Fruit fly (Drosophila melanogaster) whole organism, embryonic: ENCODE data around the gene CG17140.

Source experiments
- C15 ChIP-seq: fragments of 200-800 bp; sonication (Bioruptor generic); IDR thresholded peaks from 3 replicates; pipeline ENCODE4 v1.3.6; 2022; ENCODE audit warnings: missing biosample characterization, missing genetic modification characterization
- CG10147 ChIP-seq: fragments of 200-800 bp; sonication (Bioruptor generic); optimal IDR thresholded peaks from 2 replicates; lab custom pipeline; 2019; ENCODE audit warnings: missing biosample characterization, mild to moderate bottlenecking, missing genetic modification characterization, moderate library complexity
- CG11696 ChIP-seq: fragments of 200-800 bp; sonication (Bioruptor generic); IDR thresholded peaks from 2 replicates; pipeline ENCODE4 v1.3.6; 2022; ENCODE audit warnings: missing biosample characterization, missing genetic modification characterization
- CG12219 ChIP-seq: fragments of 200-800 bp; sonication (Bioruptor generic); optimal IDR thresholded peaks from 3 replicates; lab custom pipeline; 2018; ENCODE audit warnings: missing biosample characterization, mild to moderate bottlenecking, missing genetic modification characterization
- CG12659 ChIP-seq: fragments of 200-800 bp; sonication (Bioruptor generic); optimal IDR thresholded peaks from 3 replicates; lab custom pipeline; 2017; ENCODE audit warnings: mild to moderate bottlenecking, missing biosample characterization, missing genetic modification reagents, missing genetic modification characterization
- CG12769 ChIP-seq: fragments of 200-800 bp; sonication (Bioruptor generic); optimal IDR thresholded peaks from 2 replicates; lab custom pipeline; 2019; ENCODE audit warnings: missing biosample characterization, mild to moderate bottlenecking, missing genetic modification characterization, moderate library complexity
- CG12942 ChIP-seq: fragments of 200-800 bp; sonication (Bioruptor generic); optimal IDR thresholded peaks from 3 replicates; lab custom pipeline; 2016; ENCODE audit warnings: missing biosample characterization, missing genetic modification characterization
- CG14667 ChIP-seq: fragments of 200-800 bp; sonication (Bioruptor generic); IDR thresholded peaks from 2 replicates; pipeline ENCODE4 v1.3.6; 2022; ENCODE audit warnings: missing biosample characterization, missing genetic modification characterization
- CG14710 ChIP-seq: fragments of 200-800 bp; sonication (Bioruptor generic); optimal IDR thresholded peaks from 3 replicates; lab custom pipeline; 2019; ENCODE audit warnings: missing biosample characterization, mild to moderate bottlenecking, missing genetic modification characterization, moderate library complexity
- CG15073 ChIP-seq: fragments of 200-800 bp; sonication (Bioruptor generic); optimal IDR thresholded peaks from 2 replicates; lab custom pipeline; 2016; ENCODE audit warnings: missing biosample characterization, missing genetic modification characterization
- CG1792 ChIP-seq: fragments of 200-800 bp; sonication (Bioruptor generic); optimal IDR thresholded peaks from 2 replicates; lab custom pipeline; 2016; ENCODE audit warnings: missing biosample characterization, missing genetic modification characterization
- CG18011 ChIP-seq: fragments of 200-800 bp; sonication (Bioruptor generic); optimal IDR thresholded peaks from 2 replicates; lab custom pipeline; 2017; ENCODE audit warnings: missing biosample characterization, missing genetic modification characterization, mild to moderate bottlenecking, moderate library complexity, missing genotype
- CG31365 ChIP-seq: fragments of 200-800 bp; sonication (Bioruptor generic); optimal IDR thresholded peaks from 2 replicates; lab custom pipeline; 2018; ENCODE audit warnings: missing biosample characterization, mild to moderate bottlenecking, missing genetic modification characterization
- CG3163 ChIP-seq: fragments of 200-800 bp; sonication (Bioruptor generic); optimal IDR thresholded peaks from 3 replicates; lab custom pipeline; 2016; ENCODE audit warnings: missing biosample characterization, missing genetic modification characterization
- CG32767 ChIP-seq: fragments of 200-800 bp; sonication (Bioruptor generic); IDR thresholded peaks from 2 replicates; pipeline ENCODE4 v1.3.6; 2022; ENCODE audit warnings: missing biosample characterization, missing genetic modification characterization
- CG3995 ChIP-seq: fragments of 200-800 bp; sonication (Bioruptor generic); optimal IDR thresholded peaks from 3 replicates; lab custom pipeline; 2016; ENCODE audit warnings: missing biosample characterization, missing genetic modification characterization
- CG4360 ChIP-seq: fragments of 200-800 bp; sonication (Bioruptor generic); IDR thresholded peaks from 2 replicates; pipeline ENCODE4 v1.3.6; 2022; ENCODE audit warnings: missing biosample characterization, missing genetic modification characterization
- CG4707 ChIP-seq: fragments of 200-800 bp; sonication (Bioruptor generic); optimal IDR thresholded peaks from 2 replicates; lab custom pipeline; 2018; ENCODE audit warnings: missing biosample characterization, mild to moderate bottlenecking, missing genetic modification characterization, moderate library complexity
- CG4854 ChIP-seq: fragments of 200-800 bp; sonication (Bioruptor generic); optimal IDR thresholded peaks from 2 replicates; lab custom pipeline; 2016; ENCODE audit warnings: missing biosample characterization, missing genetic modification characterization, inconsistent platforms
- CG7372 ChIP-seq: fragments of 200-800 bp; sonication (Bioruptor generic); IDR thresholded peaks from 2 replicates; pipeline ENCODE4 v1.3.6; 2022; ENCODE audit warnings: missing biosample characterization, missing genetic modification characterization
- CG7745 ChIP-seq: fragments of 200-800 bp; sonication (Bioruptor generic); optimal IDR thresholded peaks from 2 replicates; lab custom pipeline; 2018; ENCODE audit warnings: missing biosample characterization, mild to moderate bottlenecking, missing genetic modification characterization, moderate library complexity
- CG9876 ChIP-seq: fragments of 200-800 bp; sonication (Bioruptor generic); optimal IDR thresholded peaks from 2 replicates; lab custom pipeline; 2016; ENCODE audit warnings: missing biosample characterization, missing genetic modification characterization
- Camta ChIP-seq: fragments of 200-800 bp; sonication (Bioruptor generic); optimal IDR thresholded peaks from 2 replicates; lab custom pipeline; 2016; ENCODE audit warnings: missing biosample characterization, missing genetic modification characterization
- Dip3 ChIP-seq: fragments of 200-800 bp; sonication (Bioruptor generic); optimal IDR thresholded peaks from 3 replicates; lab custom pipeline; 2016; ENCODE audit warnings: missing biosample characterization, missing genetic modification characterization
- Dp ChIP-seq: fragments of 200-800 bp; sonication (Bioruptor generic); optimal IDR thresholded peaks from 2 replicates; lab custom pipeline; 2018; ENCODE audit warnings: missing biosample characterization, mild to moderate bottlenecking, missing genetic modification characterization, moderate library complexity
- Drgx ChIP-seq: fragments of 200-800 bp; sonication (Bioruptor generic); IDR thresholded peaks from 2 replicates; pipeline ENCODE4 v1.3.6; 2022; ENCODE audit warnings: missing biosample characterization, missing genetic modification characterization
- Gsc ChIP-seq: fragments of 200-800 bp; sonication (Bioruptor generic); IDR thresholded peaks from 2 replicates; pipeline ENCODE4 v1.3.6; 2022; ENCODE audit warnings: missing biosample characterization, missing genetic modification characterization
- Hr3 ChIP-seq: fragments of 200-800 bp; sonication (Bioruptor generic); optimal IDR thresholded peaks from 3 replicates; lab custom pipeline; 2016; ENCODE audit warnings: missing biosample characterization, missing genetic modification characterization
- Oli ChIP-seq: fragments of 200-800 bp; sonication (Bioruptor generic); optimal IDR thresholded peaks from 2 replicates; lab custom pipeline; 2018; ENCODE audit warnings: missing biosample characterization, mild to moderate bottlenecking, missing genetic modification characterization, moderate library complexity
- PHDP ChIP-seq: fragments of 200-800 bp; sonication (Bioruptor generic); optimal IDR thresholded peaks from 3 replicates; lab custom pipeline; 2018; ENCODE audit warnings: missing biosample characterization, mild to moderate bottlenecking, missing genetic modification characterization, moderate library complexity
- Ravus ChIP-seq: fragments of 200-800 bp; sonication (Bioruptor generic); IDR thresholded peaks from 2 replicates; pipeline ENCODE4 v1.3.6; 2022; ENCODE audit warnings: missing biosample characterization, missing genetic modification characterization
- Sry-δ ChIP-seq: fragments of 200-800 bp; sonication (Bioruptor generic); optimal IDR thresholded peaks from 2 replicates; lab custom pipeline; 2016; ENCODE audit warnings: missing biosample characterization, missing genetic modification characterization
- Ssrp ChIP-seq: fragments of 200-800 bp; sonication (Bioruptor generic); optimal IDR thresholded peaks from 2 replicates; lab custom pipeline; 2018; ENCODE audit warnings: missing biosample characterization, mild to moderate bottlenecking, missing genetic modification characterization, moderate library complexity
- Usf ChIP-seq: fragments of 200-800 bp; sonication (Bioruptor generic); optimal IDR thresholded peaks from 2 replicates; lab custom pipeline; 2017; ENCODE audit warnings: missing genotype, missing biosample characterization, missing genetic modification characterization
- al ChIP-seq: fragments of 200-800 bp; sonication (Bioruptor generic); IDR thresholded peaks from 2 replicates; pipeline ENCODE4 v1.3.6; 2022; ENCODE audit warnings: missing biosample characterization, missing genetic modification characterization
- ase ChIP-seq: fragments of 200-800 bp; sonication (Bioruptor generic); IDR thresholded peaks from 3 replicates; pipeline ENCODE4 v1.3.6; 2022; ENCODE audit warnings: missing biosample characterization, missing genetic modification characterization
- az2 ChIP-seq: fragments of 200-800 bp; sonication (Bioruptor generic); optimal IDR thresholded peaks from 3 replicates; lab custom pipeline; 2016; ENCODE audit warnings: missing biosample characterization, missing genetic modification characterization
- caup ChIP-seq: fragments of 200-800 bp; sonication (Bioruptor generic); optimal IDR thresholded peaks from 3 replicates; lab custom pipeline; 2017; ENCODE audit warnings: missing biosample characterization, mild to moderate bottlenecking, missing genetic modification characterization, moderate library complexity; ENCODE audit not compliant: severe bottlenecking
- chm ChIP-seq: fragments of 200-800 bp; sonication (Bioruptor generic); IDR thresholded peaks from 2 replicates; pipeline ENCODE4 v1.3.6; 2022; ENCODE audit warnings: missing biosample characterization, missing genetic modification characterization
- en ChIP-seq: fragments of 200-800 bp; sonication (Bioruptor generic); optimal IDR thresholded peaks from 2 replicates; lab custom pipeline; 2016; ENCODE audit warnings: missing biosample characterization, missing genetic modification characterization
- hkb ChIP-seq, 2 experiments: fragments of 200-800 bp in 1 of 2; fragments of >200 bp in 1 of 2; sonication (Bioruptor generic) in 1 of 2; IDR thresholded peaks in 1 of 2; optimal IDR thresholded peaks in 1 of 2; 2 replicates each; pipeline versions ENCODE4 v1.3.6 to Lab custom; 2017 to 2022; ENCODE audit warnings: missing biosample characterization in 1 of 2, missing genetic modification characterization in 1 of 2
- lov ChIP-seq, 2 experiments: fragments of 200-800 bp in 1 of 2; fragments of >200 bp in 1 of 2; sonication (Bioruptor generic) in 1 of 2; IDR thresholded peaks in 1 of 2; optimal IDR thresholded peaks in 1 of 2; 2 replicates in 1 of 2; 3 replicates in 1 of 2; pipeline versions ENCODE4 v1.3.6 to Lab custom; 2017 to 2022; ENCODE audit warnings: missing biosample characterization in 1 of 2, missing genetic modification characterization in 1 of 2
- maf-S ChIP-seq: fragments of 200-800 bp; sonication (Bioruptor generic); optimal IDR thresholded peaks from 2 replicates; lab custom pipeline; 2016; ENCODE audit warnings: missing biosample characterization, missing genetic modification characterization
- mam ChIP-seq: fragments of 200-800 bp; sonication (Bioruptor generic); optimal IDR thresholded peaks from 3 replicates; lab custom pipeline; 2016; ENCODE audit warnings: missing biosample characterization, missing genetic modification characterization
- pb ChIP-seq: fragments of 200-800 bp; sonication (Bioruptor generic); optimal IDR thresholded peaks from 3 replicates; lab custom pipeline; 2016; ENCODE audit warnings: missing biosample characterization, missing genetic modification characterization
- repo ChIP-seq: fragments of 200-800 bp; sonication (Bioruptor generic); optimal IDR thresholded peaks from 2 replicates; lab custom pipeline; 2016; ENCODE audit warnings: missing biosample characterization, missing genetic modification characterization
- sr ChIP-seq: fragments of 200-800 bp; sonication (Bioruptor generic); IDR thresholded peaks from 3 replicates; pipeline ENCODE4 v1.3.6; 2022; ENCODE audit warnings: missing biosample characterization, missing genetic modification characterization
- twi ChIP-seq: fragments of 200-800 bp; optimal IDR thresholded peaks from 2 replicates; lab custom pipeline; 2019; ENCODE audit warnings: missing biosample characterization, mild to moderate bottlenecking, missing genetic modification characterization, moderate library complexity
- tx ChIP-seq: fragments of 200-800 bp; sonication (Bioruptor generic); optimal IDR thresholded peaks from 2 replicates; lab custom pipeline; 2016; ENCODE audit warnings: missing biosample characterization, missing genetic modification characterization
- zen2 ChIP-seq: fragments of 200-800 bp; sonication (Bioruptor generic); IDR thresholded peaks from 3 replicates; pipeline ENCODE4 v1.3.6; 2022; ENCODE audit warnings: missing biosample characterization, missing genetic modification characterization; ENCODE audit not compliant: partially characterized antibody

The CG17140 gene

DNA sequence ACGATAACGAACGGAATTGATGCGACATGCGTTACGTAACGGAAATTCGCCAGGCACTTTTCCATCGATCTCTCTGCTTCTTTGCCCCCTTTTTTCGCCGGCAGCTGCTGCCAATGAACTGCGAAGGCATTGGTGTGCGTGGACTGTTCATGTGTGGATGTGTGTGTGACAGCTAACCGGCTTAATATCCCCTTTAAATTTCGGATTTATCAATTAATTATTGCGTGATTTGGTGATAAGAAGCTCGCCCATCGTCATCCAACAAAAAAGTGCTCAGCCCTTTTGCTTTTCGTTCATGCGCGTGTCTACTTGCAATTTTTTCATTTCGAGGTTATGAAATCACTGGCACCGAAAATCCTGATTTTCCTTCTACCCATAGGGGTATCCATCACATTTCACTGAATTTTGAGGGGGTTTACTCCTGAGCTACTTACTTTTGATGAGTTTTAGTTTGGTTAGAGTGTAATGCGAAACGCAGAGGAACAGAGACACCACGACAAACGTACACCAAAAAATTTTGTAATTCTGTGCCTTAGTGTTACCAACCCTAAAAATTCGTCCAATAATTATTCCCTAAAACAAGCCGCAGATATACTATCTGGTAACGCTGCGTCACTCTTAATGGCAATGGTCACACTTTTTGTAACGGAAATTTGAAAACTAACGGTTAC, 5.0 kb upstream of the CG17140 start, which contains the start of gene porin (continued):
- TF ChIP-seq Usf: no peak
- TF ChIP-seq CG9876 (GFP tag; lab: Kevin White, UChicago): no peak
- TF ChIP-seq al (GFP tag; lab: Robert Waterston, UW): no peak
- no peak for TF ChIP-seq Camta (GFP tag; lab: Kevin White, UChicago)
- TF ChIP-seq Gsc (GFP tag; lab: Robert Waterston, UW): no peak
- no peak for TF ChIP-seq C15 (GFP tag; lab: Robert Waterston, UW)
- TF ChIP-seq CG11696: no peak
- TF ChIP-seq CG4707 (GFP tag; lab: Kevin White, UChicago): no peak
- no peak for TF ChIP-seq Ssrp (tag; lab: Kevin White, UChicago)
- TF ChIP-seq CG12659: peak; percentile 51
- TF ChIP-seq hkb (optimal IDR thresholded peaks at IDR 0.05; lab: Kevin White, UChicago): no peak
- no peak for TF ChIP-seq hkb (GFP tag; IDR thresholded peaks at IDR 0.05; lab: Robert Waterston, UW)
- TF ChIP-seq twi (tag; lab: Kevin White, UChicago): no peak
- TF ChIP-seq CG31365: no peak
- no peak for TF ChIP-seq CG3163 (GFP tag; lab: Kevin White, UChicago)
- no peak for TF ChIP-seq Dip3 (GFP tag; lab: Kevin White, UChicago)
- TF ChIP-seq CG1792 (GFP tag; lab: Kevin White, UChicago): no peak
- TF ChIP-seq Oli (tag; lab: Kevin White, UChicago): no peak
- no peak for TF ChIP-seq mam (GFP tag; lab: Kevin White, UChicago)
- TF ChIP-seq Dp (GFP tag; lab: Kevin White, UChicago): peak; percentile 71
- TF ChIP-seq CG14710: peak; percentile 65
- no peak for TF ChIP-seq pb (GFP tag; lab: Kevin White, UChicago)
- TF ChIP-seq CG12942: no peak
- TF ChIP-seq caup (GFP tag; lab: Kevin White, UChicago): no peak
- no peak for TF ChIP-seq CG15073 (GFP tag; lab: Kevin White, UChicago)
- TF ChIP-seq CG3995 (GFP tag; lab: Kevin White, UChicago): peak; percentile 65
- TF ChIP-seq repo (GFP tag; lab: Kevin White, UChicago): no peak
- no peak for TF ChIP-seq ase
- TF ChIP-seq CG4360: no peak
- no peak for TF ChIP-seq CG7372 (GFP tag; lab: Robert Waterston, UW)
- peak; percentile 50 for TF ChIP-seq Sry-δ (GFP tag; lab: Kevin White, UChicago)
- no peak for TF ChIP-seq CG12769 (tag; lab: Kevin White, UChicago)
- TF ChIP-seq CG12219 (GFP tag; lab: Kevin White, UChicago): no peak
- no peak for TF ChIP-seq CG14667 (GFP tag; lab: Robert Waterston, UW)
- TF ChIP-seq sr: no peak
- TF ChIP-seq Drgx (GFP tag; lab: Robert Waterston, UW): no peak
- TF ChIP-seq Ravus (GFP tag; lab: Robert Waterston, UW): no peak
- peak; percentile 6 for TF ChIP-seq CG10147 (GFP tag; lab: Kevin White, UChicago)
- peak; percentile 21 for TF ChIP-seq CG7745 (tag; lab: Kevin White, UChicago)
- TF ChIP-seq lov (optimal IDR thresholded peaks at IDR 0.05; lab: Kevin White, UChicago): no peak
- TF ChIP-seq lov (GFP tag; IDR thresholded peaks at IDR 0.05; lab: Robert Waterston, UW): no peak
- no peak for TF ChIP-seq en (GFP tag; lab: Kevin White, UChicago)
- TF ChIP-seq az2 (GFP tag; lab: Kevin White, UChicago): no peak
- TF ChIP-seq zen2 (GFP tag; lab: Robert Waterston, UW): no peak
- no peak for TF ChIP-seq CG32767 (GFP tag; lab: Robert Waterston, UW)
- no peak for TF ChIP-seq PHDP
- no peak for TF ChIP-seq tx (GFP tag; lab: Kevin White, UChicago)
- no peak for TF ChIP-seq maf-S (GFP tag; lab: Kevin White, UChicago)
- TF ChIP-seq CG4854 (GFP tag; lab: Kevin White, UChicago): peak; percentile 29
- no peak for TF ChIP-seq CG18011 (GFP tag; lab: Kevin White, UChicago)
- TF ChIP-seq chm (GFP tag; lab: Robert Waterston, UW): peak; percentile 34; the same call in 1 of the 2 replicates
- no peak for TF ChIP-seq Hr3 (GFP tag; lab: Kevin White, UChicago)
